Fruit fly (Drosophila melanogaster) whole organism: ENCODE measurements around the gene Fer3.

Experiments
- Dll ChIP-seq: fragments of >200 bp; optimal IDR thresholded peaks from 2 replicates; lab custom pipeline; 2017
- pan ChIP-seq: fragments of >200 bp; optimal IDR thresholded peaks from 2 replicates; lab custom pipeline; 2017
- psq ChIP-seq: fragments of >200 bp; optimal IDR thresholded peaks from 2 replicates; lab custom pipeline; 2017

DNA sequence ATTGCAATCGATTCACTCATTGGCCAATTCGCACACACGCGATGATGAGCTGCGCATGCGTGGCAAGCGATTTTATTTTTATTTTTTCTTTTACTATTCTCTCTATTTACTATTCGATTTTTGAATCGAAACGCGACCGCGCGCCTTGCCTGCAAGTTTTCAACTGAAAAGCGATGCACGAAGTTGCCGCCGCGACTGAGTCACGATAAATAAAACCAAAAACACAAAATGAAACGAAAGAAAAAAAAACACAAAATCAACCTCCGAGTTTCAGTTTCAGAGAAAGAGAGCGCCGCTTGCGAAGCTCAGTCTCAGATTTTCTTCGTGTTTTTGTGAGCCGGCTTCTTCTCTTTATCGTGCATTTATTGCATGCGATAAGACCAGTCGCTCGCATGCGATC lies 47.3 kb downstream of the Fer3 start:
- TF ChIP-seq psq (lab: Kevin White, UChicago): no peak
- TF ChIP-seq Dll (lab: Kevin White, UChicago): no peak
- TF ChIP-seq pan (lab: Kevin White, UChicago): no peak
